Worm (Caenorhabditis elegans) whole organism, L1 larva: ENCODE results near the gene Y116A8C.37.

Experiments
- C16A3.4 ChIP-seq: fragments of 150-350 bp; optimal IDR thresholded peaks from 2 replicates; lab custom pipeline; 2014; ENCODE audit warnings: missing biosample characterization, missing genetic modification characterization
- C34B4.2 ChIP-seq: sonication (generic microtip); optimal IDR thresholded peaks from 2 replicates; lab custom pipeline; 2017; ENCODE audit warnings: mild to moderate bottlenecking, missing genetic modification characterization, missing compliant biosample characterization
- aha-1 ChIP-seq: fragments of 150-350 bp; optimal IDR thresholded peaks from 2 replicates; lab custom pipeline; 2014; ENCODE audit warnings: missing biosample characterization, missing genetic modification characterization
- alr-1 ChIP-seq: fragments of 200-800 bp; sonication (Bioruptor generic); optimal IDR thresholded peaks from 2 replicates; lab custom pipeline; 2018; ENCODE audit warnings: borderline replicate concordance, mild to moderate bottlenecking, missing genetic modification characterization, missing compliant biosample characterization
- ama-1 ChIP-seq: fragments of 150-350 bp; optimal IDR thresholded peaks from 2 replicates; lab custom pipeline; 2014
- blmp-1 ChIP-seq: fragments of 150-350 bp; optimal IDR thresholded peaks from 2 replicates; lab custom pipeline; 2014; ENCODE audit warnings: missing biosample characterization, missing genetic modification characterization
- ceh-63 ChIP-seq: fragments of 200-800 bp; sonication (Bioruptor generic); optimal IDR thresholded peaks from 2 replicates; lab custom pipeline; 2018; ENCODE audit warnings: mild to moderate bottlenecking, missing genetic modification characterization, missing compliant biosample characterization
- ceh-8 ChIP-seq: fragments of 200-800 bp; sonication (Bioruptor generic); optimal IDR thresholded peaks from 2 replicates; lab custom pipeline; 2018; ENCODE audit warnings: mild to moderate bottlenecking, missing genetic modification characterization, moderate library complexity, missing compliant biosample characterization
- ceh-88 ChIP-seq: fragments of 200-800 bp; sonication (Bioruptor generic); IDR thresholded peaks from 2 replicates; pipeline ENCODE4 v1.3.6; 2022; ENCODE audit warnings: missing genetic modification characterization, missing compliant biosample characterization
- ces-1 ChIP-seq: fragments of 150-350 bp; optimal IDR thresholded peaks from 2 replicates; lab custom pipeline; 2014; ENCODE audit warnings: missing biosample characterization, missing genetic modification reagents, missing genetic modification characterization
- dpl-1 ChIP-seq, 3 experiments: fragments of 150-350 bp in 2 of 3; sonication (generic microtip) in 1 of 3; optimal IDR thresholded peaks; 2 replicates each; lab custom pipeline; 2014 to 2017; ENCODE audit warnings: missing biosample characterization in 3 of 3, missing genetic modification characterization in 3 of 3, missing genetic modification reagents in 3 of 3
- efl-1 ChIP-seq, 4 experiments: fragments of 150-350 bp; optimal IDR thresholded peaks in 3 of 4; peaks in 1 of 4; 1 replicate in 1 of 4; 2 replicates in 3 of 4; lab custom pipeline; 2014; ENCODE audit warnings: missing biosample characterization in 2 of 4, missing genetic modification characterization in 2 of 4, missing genetic modification reagents in 2 of 4
- fkh-10 ChIP-seq: sonication (generic microtip); optimal IDR thresholded peaks from 2 replicates; lab custom pipeline; 2017; ENCODE audit warnings: missing biosample characterization, missing genetic modification reagents, missing genetic modification characterization
- fos-1 ChIP-seq: fragments of 150-350 bp; optimal IDR thresholded peaks from 2 replicates; lab custom pipeline; 2014; ENCODE audit warnings: missing biosample characterization, missing genetic modification characterization
- grh-1 ChIP-seq: fragments of 200-800 bp; sonication (Bioruptor generic); IDR thresholded peaks from 2 replicates; pipeline ENCODE4 v1.3.6; 2022; ENCODE audit warnings: missing genetic modification reagents, missing genetic modification characterization, missing compliant biosample characterization
- hpl-2 ChIP-seq: fragments of 150-350 bp; optimal IDR thresholded peaks from 2 replicates; lab custom pipeline; 2014; ENCODE audit warnings: missing biosample characterization, missing genetic modification reagents, missing genetic modification characterization
- irx-1 ChIP-seq: sonication (generic microtip); optimal IDR thresholded peaks from 2 replicates; lab custom pipeline; 2016; ENCODE audit warnings: missing genetic modification characterization, missing compliant biosample characterization
- isw-1 ChIP-seq: fragments of 200-800 bp; sonication (Bioruptor generic); IDR thresholded peaks from 2 replicates; pipeline ENCODE4 v1.3.6; 2022; ENCODE audit warnings: missing genetic modification characterization, missing compliant biosample characterization
- lin-13 ChIP-seq: fragments of 150-350 bp; optimal IDR thresholded peaks from 2 replicates; lab custom pipeline; 2014; ENCODE audit warnings: missing biosample characterization, missing genetic modification reagents, missing genetic modification characterization
- mef-2 ChIP-seq: fragments of 150-350 bp; optimal IDR thresholded peaks from 2 replicates; lab custom pipeline; 2014; ENCODE audit warnings: missing biosample characterization, missing genetic modification characterization
- mep-1 ChIP-seq: fragments of 150-350 bp; optimal IDR thresholded peaks from 2 replicates; lab custom pipeline; 2014; ENCODE audit warnings: missing biosample characterization, missing genetic modification characterization
- nhr-19 ChIP-seq: fragments of 200-800 bp; sonication (Bioruptor generic); conservative IDR thresholded peaks from 2 replicates; pipeline ENCODE4 v1.3.6; 2022; ENCODE audit warnings: missing genetic modification characterization, missing compliant biosample characterization
- nhr-237 ChIP-seq: fragments of 150-350 bp; optimal IDR thresholded peaks from 2 replicates; lab custom pipeline; 2014; ENCODE audit warnings: missing biosample characterization, missing genetic modification characterization
- nhr-28 ChIP-seq: fragments of 150-350 bp; optimal IDR thresholded peaks from 2 replicates; lab custom pipeline; 2014; ENCODE audit warnings: missing biosample characterization, missing genetic modification characterization
- nhr-47 ChIP-seq: sonication (generic microtip); optimal IDR thresholded peaks from 2 replicates; lab custom pipeline; 2016; ENCODE audit warnings: mild to moderate bottlenecking, missing genetic modification characterization, moderate library complexity, missing compliant biosample characterization
- nhr-71 ChIP-seq: sonication (generic microtip); optimal IDR thresholded peaks from 2 replicates; lab custom pipeline; 2016; ENCODE audit warnings: mild to moderate bottlenecking, missing genetic modification characterization, moderate library complexity, missing compliant biosample characterization
- nhr-84 ChIP-seq: sonication (generic microtip); optimal IDR thresholded peaks from 2 replicates; lab custom pipeline; 2017; ENCODE audit warnings: missing biosample characterization, missing genetic modification characterization
- nhr-90 ChIP-seq: sonication (generic microtip); optimal IDR thresholded peaks from 2 replicates; lab custom pipeline; 2016; ENCODE audit warnings: mild to moderate bottlenecking, missing genetic modification characterization, missing compliant biosample characterization; ENCODE audit not compliant: poor library complexity
- pax-3 ChIP-seq: fragments of 200-800 bp; sonication (Bioruptor generic); optimal IDR thresholded peaks from 2 replicates; lab custom pipeline; 2018; ENCODE audit warnings: mild to moderate bottlenecking, missing genetic modification characterization, moderate library complexity, missing compliant biosample characterization
- pqm-1 ChIP-seq: sonication (generic microtip); optimal IDR thresholded peaks from 3 replicates; lab custom pipeline; 2017; ENCODE audit warnings: missing biosample characterization, missing genetic modification characterization
- snpc-4 ChIP-seq: fragments of 150-350 bp; optimal IDR thresholded peaks from 2 replicates; lab custom pipeline; 2014; ENCODE audit warnings: missing biosample characterization, missing genetic modification characterization
- snu-23 ChIP-seq: sonication (generic microtip); optimal IDR thresholded peaks from 2 replicates; lab custom pipeline; 2016; ENCODE audit warnings: missing genetic modification characterization, missing compliant biosample characterization
- sox-4 ChIP-seq: sonication (generic microtip); optimal IDR thresholded peaks from 2 replicates; lab custom pipeline; 2016; ENCODE audit warnings: missing genetic modification characterization, missing compliant biosample characterization
- sup-37 ChIP-seq: fragments of 200-800 bp; sonication (Bioruptor generic); optimal IDR thresholded peaks from 2 replicates; lab custom pipeline; 2018; ENCODE audit warnings: mild to moderate bottlenecking, missing genetic modification characterization, missing compliant biosample characterization
- tbx-2 ChIP-seq: sonication (generic microtip); optimal IDR thresholded peaks from 2 replicates; lab custom pipeline; 2016; ENCODE audit warnings: missing genetic modification characterization, missing compliant biosample characterization
- unc-62 ChIP-seq: fragments of 150-350 bp; optimal IDR thresholded peaks from 2 replicates; lab custom pipeline; 2014; ENCODE audit warnings: missing biosample characterization, missing genetic modification reagents, missing genetic modification characterization
- unc-98 ChIP-seq: fragments of 200-800 bp; sonication (Bioruptor generic); IDR thresholded peaks from 2 replicates; pipeline ENCODE4 v1.3.6; 2022; ENCODE audit warnings: missing genetic modification characterization, missing compliant biosample characterization
- zag-1 ChIP-seq: fragments of 150-350 bp; optimal IDR thresholded peaks from 2 replicates; lab custom pipeline; 2014; ENCODE audit warnings: missing biosample characterization, missing genetic modification characterization
- ztf-11 ChIP-seq, 2 experiments: sonication (generic microtip); optimal IDR thresholded peaks; 2 replicates each; lab custom pipeline; 2016 to 2017; ENCODE audit warnings: missing genetic modification characterization in 2 of 2, missing biosample characterization in 1 of 2, missing compliant biosample characterization in 1 of 2
- ztf-4 ChIP-seq: fragments of 150-350 bp; optimal IDR thresholded peaks from 2 replicates; lab custom pipeline; 2014; ENCODE audit warnings: missing biosample characterization, missing genetic modification characterization

The Y116A8C.37 gene

DNA sequence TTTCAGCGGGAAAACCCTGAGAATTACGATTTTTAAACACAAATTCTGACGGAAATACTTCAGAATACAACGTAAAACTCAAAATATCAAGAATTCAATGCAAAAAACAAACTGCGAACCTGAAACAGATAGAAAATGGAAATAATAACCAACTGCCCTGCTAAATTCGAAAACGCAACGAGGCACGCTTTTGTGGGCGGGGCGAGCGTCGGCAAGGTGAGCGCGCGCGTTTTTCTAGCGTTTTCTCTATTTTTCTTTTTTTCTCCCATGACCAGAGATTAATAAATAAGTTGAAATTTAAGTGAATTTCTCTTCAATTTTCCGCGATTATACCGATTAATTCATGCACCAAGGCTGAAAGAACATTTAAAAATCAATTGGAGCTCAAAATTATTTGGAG, 12.3 kb downstream of the Y116A8C.37 start, which contains the start of gene uaf-2 (continued):
- TF ChIP-seq C34B4.2 (tag; lab: Kevin White, UChicago) (no peak), snu-23 (peak; percentile 51), nhr-19 (GFP tag; lab: Robert Waterston, UW) (0 out of 2 replicates have a peak, but pooled peaks have one; percentile 23), tbx-2 (tag; lab: Kevin White, UChicago) (peak; percentile 7), nhr-84 (tag; lab: Kevin White, UChicago) (no peak), ceh-88 (no peak), blmp-1 (peak; percentile 26), isw-1 (GFP tag; lab: Robert Waterston, UW) (no peak), ztf-11 (tag; optimal IDR thresholded peaks at IDR 0.05; lab: Kevin White, UChicago) (no peak), ztf-4 (no peak), nhr-71 (tag; lab: Kevin White, UChicago) (peak; percentile 46), grh-1 (GFP tag; lab: Robert Waterston, UW) (no peak), lin-13 (no peak), fos-1 (tag; lab: Kevin White, UChicago) (no peak), zag-1 (tag; lab: Kevin White, UChicago) (no peak), sox-4 (no peak), irx-1 (tag; lab: Kevin White, UChicago) (no peak), dpl-1 (GFP tag; optimal IDR thresholded peaks at IDR 0.05; lab: Kevin White, UChicago) (peak; percentile 14 to 48 (median 30))

- no peak for TF ChIP-seq sox-4
- peak; percentile 21 for TF ChIP-seq ceh-8
- no peak for TF ChIP-seq nhr-90 (tag; lab: Kevin White, UChicago)
- no peak for TF ChIP-seq unc-62 (GFP tag; lab: Kevin White, UChicago)
- TF ChIP-seq aha-1 (tag; lab: Kevin White, UChicago) = no peak
Observed at ce11 chrIV:17116821-17117220, 14.1 kb downstream of the Y116A8C.37 start.

DNA sequence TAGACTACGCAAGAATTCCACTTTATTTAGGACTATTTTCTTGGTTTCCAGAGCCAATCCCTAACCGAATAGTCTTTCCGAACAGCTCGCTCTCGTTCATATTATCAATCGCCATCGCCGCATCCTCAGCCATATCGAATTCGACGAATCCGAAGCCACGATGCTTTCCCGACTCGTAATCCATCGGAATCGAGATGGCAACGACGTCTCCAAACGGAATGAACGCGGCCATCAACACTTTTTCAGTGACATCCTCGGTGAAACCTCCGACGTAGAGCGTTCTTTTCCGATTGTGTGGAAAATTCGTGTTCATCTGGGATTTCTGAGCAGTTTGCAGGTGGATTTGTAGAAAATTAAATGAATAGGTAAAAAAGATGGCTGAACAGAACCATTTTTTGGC, 14.6 kb downstream of the Y116A8C.37 start, which contains the start of gene cyn-13:
Gene cyn-13 (minus strand): TSS at position 313 of the 400 bp plus-strand sequence.
- no peak for TF ChIP-seq mep-1 (tag; lab: Kevin White, UChicago)
- no peak for TF ChIP-seq nhr-237 (tag; lab: Kevin White, UChicago)
- no peak for TF ChIP-seq unc-98
- TF ChIP-seq nhr-28 (tag; lab: Kevin White, UChicago) = no peak
- TF ChIP-seq C16A3.4 (tag; lab: Kevin White, UChicago) = no peak
- no peak for TF ChIP-seq nhr-47 (tag; lab: Kevin White, UChicago)
- TF ChIP-seq grh-1 (GFP tag; lab: Robert Waterston, UW) = no peak
- TF ChIP-seq dpl-1 (GFP tag; optimal IDR thresholded peaks at IDR 0.05; lab: Kevin White, UChicago) = no peak
- no peak for TF ChIP-seq snpc-4 (tag; lab: Kevin White, UChicago)

DNA sequence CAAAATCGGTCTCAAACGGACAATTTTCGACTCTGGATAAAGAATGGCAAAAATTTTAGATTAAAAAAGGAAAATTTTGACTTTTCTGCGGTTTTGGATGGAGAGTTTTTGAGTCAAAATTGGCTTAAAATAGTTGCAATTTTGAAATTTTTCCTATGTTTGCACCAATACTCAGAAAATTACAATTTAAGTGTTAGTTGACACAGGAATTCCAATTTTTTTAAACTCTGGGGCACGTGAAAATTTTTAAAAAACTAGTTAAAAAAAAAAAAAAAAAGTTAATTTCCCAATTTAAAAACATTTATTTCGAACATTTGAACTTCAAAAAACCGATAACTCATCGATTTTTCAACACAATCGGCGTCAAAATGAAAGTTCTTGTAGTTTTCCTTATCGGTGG, 19.1 kb downstream of the Y116A8C.37 start, which contains the start of gene Y116A8C.33:
Gene Y116A8C.33 (plus strand): TSS at position 301 of the 400 bp plus-strand sequence.
- no peak for TF ChIP-seq grh-1 (GFP tag; lab: Robert Waterston, UW)
- no peak for TF ChIP-seq irx-1 (tag; lab: Kevin White, UChicago)
- no peak for TF ChIP-seq unc-98
- TF ChIP-seq zag-1 (tag; lab: Kevin White, UChicago) = no peak
- TF ChIP-seq nhr-71 (tag; lab: Kevin White, UChicago) = no peak
- TF ChIP-seq ces-1 (GFP tag; lab: Kevin White, UChicago) = no peak
- no peak for TF ChIP-seq ceh-63 (GFP tag; lab: Kevin White, UChicago)
- TF ChIP-seq pqm-1 = no peak
- TF ChIP-seq efl-1 (optimal IDR thresholded peaks at IDR 0.05; lab: Kevin White, UChicago) = no peak
- no peak for TF ChIP-seq efl-1 (GFP tag; optimal IDR thresholded peaks at IDR 0.05 in 1 of 2; lab: Kevin White, UChicago)
- no peak for TF ChIP-seq pax-3 (tag; lab: Kevin White, UChicago)
- TF ChIP-seq snpc-4 (tag; lab: Kevin White, UChicago) = no peak
- no peak for TF ChIP-seq fkh-10 (GFP tag; lab: Kevin White, UChicago)
- no peak for TF ChIP-seq alr-1 (tag; lab: Kevin White, UChicago)
- TF ChIP-seq sup-37 (GFP tag; lab: Kevin White, UChicago) = no peak
- no peak for TF ChIP-seq mef-2 (tag; lab: Kevin White, UChicago)
- no peak for TF ChIP-seq lin-13
- no peak for TF ChIP-seq ama-1 (lab: Kevin White, UChicago)
- TF ChIP-seq hpl-2 (GFP tag; lab: Kevin White, UChicago) = no peak
